Worm (Caenorhabditis elegans): ENCODE results near the gene raga-1.

raga-1 gene

ce11 chrII:11293433-11293832, 7.7 kb upstream of the raga-1 start, which contains the start of gene C47G2.4 (continued):
- TF ChIP-seq hrde-1 (tag; optimal IDR thresholded peaks at IDR 0.05; ENCODE audit: borderline replicate concordance) (no peak), ZK185.1 (tag; optimal IDR thresholded peaks at IDR 0.05; ENCODE audit: poor library complexity, severe bottlenecking) (peak; percentile 61), ama-1 (optimal IDR thresholded peaks at IDR 0.05) (no peak), ama-1 (GFP tag; optimal IDR thresholded peaks at IDR 0.05) (no peak), lsy-27 (tag; optimal IDR thresholded peaks at IDR 0.05; ENCODE audit: borderline replicate concordance, insufficient read depth) (no peak), ekl-4 (GFP tag; IDR thresholded peaks at IDR 0.05) (0 out of 2 replicates have a peak, but pooled peaks have one; percentile 45), lin-54 (GFP tag; optimal IDR thresholded peaks at IDR 0.05) (peak; percentile 64), hmg-1.2 (GFP tag; IDR thresholded peaks at IDR 0.05) (peak; percentile 60), K11D2.4 (GFP tag; IDR thresholded peaks at IDR 0.05) (no peak), B0261.1 (tag; optimal IDR thresholded peaks at IDR 0.05) (no peak), atf-7 (tag; optimal IDR thresholded peaks at IDR 0.05) (no peak), Y53G8AR.9 (GFP tag; conservative IDR thresholded peaks at IDR 0.05) (no peak), madf-3 (GFP tag; IDR thresholded peaks at IDR 0.05) (no peak), lag-1 (GFP tag; IDR thresholded peaks at IDR 0.05) (no peak), attf-3 (GFP tag; conservative IDR thresholded peaks at IDR 0.05) (peak; percentile 55; the same call in 1 of the 2 replicates), Y79H2A.3 (GFP tag; conservative IDR thresholded peaks at IDR 0.05) (no peak), F23B12.7 (tag; optimal IDR thresholded peaks at IDR 0.05; ENCODE audit: insufficient read depth) (no peak), aptf-3 (GFP tag; IDR thresholded peaks at IDR 0.05) (no peak), F52B5.7 (tag; optimal IDR thresholded peaks at IDR 0.05) (no peak), ceh-58 (GFP tag; IDR thresholded peaks at IDR 0.05) (no peak), rcor-1 (GFP tag; IDR thresholded peaks at IDR 0.05) (peak; percentile 65), lin-40 (tag; optimal IDR thresholded peaks at IDR 0.05) (no peak), mes-4 (tag; optimal IDR thresholded peaks at IDR 0.05) (no peak), F57A8.1 (GFP tag; optimal IDR thresholded peaks at IDR 0.05) (no peak), ceh-100 (GFP tag; IDR thresholded peaks at IDR 0.05) (peak; percentile 80), nhr-179 (tag; optimal IDR thresholded peaks at IDR 0.05) (no peak), tbp1 (GFP tag; optimal IDR thresholded peaks at IDR 0.05) (peak; percentile 16), fkh-3 (tag; optimal IDR thresholded peaks at IDR 0.05) (no peak), tbx-9 (tag; optimal IDR thresholded peaks at IDR 0.05; ENCODE audit: borderline replicate concordance) (no peak), mcd-1 (GFP tag; IDR thresholded peaks at IDR 0.05) (peak; percentile 94), snpc-1.3 (tag; optimal IDR thresholded peaks at IDR 0.05; ENCODE audit: insufficient read depth) (no peak), F22D6.2 (tag; optimal IDR thresholded peaks at IDR 0.05) (no peak), lir-1 (GFP tag; conservative IDR thresholded peaks at IDR 0.05) (0 out of 2 replicates have a peak, but pooled peaks have one; percentile 15), cebp-1 (GFP tag; IDR thresholded peaks at IDR 0.05) (no peak), cebp-1 (tag; optimal IDR thresholded peaks at IDR 0.05) (peak; percentile 26), dox-1 (GFP tag; IDR thresholded peaks at IDR 0.05) (peak; percentile 83), B0336.3 (GFP tag; IDR thresholded peaks at IDR 0.05) (no peak), egrh-3 (GFP tag; IDR thresholded peaks at IDR 0.05) (no peak), hlh-26 (GFP tag; conservative IDR thresholded peaks at IDR 0.05) (no peak), egl-18 (GFP tag; IDR thresholded peaks at IDR 0.05) (no peak), xnd-1 (tag; optimal IDR thresholded peaks at IDR 0.05) (peak; percentile 63), unc-130 (GFP tag; optimal IDR thresholded peaks at IDR 0.05) (no peak), hlh-12 (tag; optimal IDR thresholded peaks at IDR 0.05) (no peak), sea-2 (GFP tag; IDR thresholded peaks at IDR 0.05) (no peak), athp-1 (tag; optimal IDR thresholded peaks at IDR 0.05) (peak; percentile 78), bed-1 (GFP tag; IDR thresholded peaks at IDR 0.05) (no peak), madf-10 (tag; optimal IDR thresholded peaks at IDR 0.05) (no peak), efl-1 (GFP tag; optimal IDR thresholded peaks at IDR 0.05) (peak; percentile 63), chd-7 (tag; optimal IDR thresholded peaks at IDR 0.05) (no peak), B0019.2 (GFP tag; conservative IDR thresholded peaks at IDR 0.05) (no peak)

All from whole organism, young adult.